Worm (Caenorhabditis elegans) whole organism, L2 larva: ENCODE data around the gene mcm-10.

Experiments used
- C34F6.9 ChIP-seq: fragments of 150-350 bp; optimal IDR thresholded peaks from 2 replicates; lab custom pipeline; 2014; ENCODE audit warnings: missing biosample characterization, missing genetic modification characterization
- F13H6.1 ChIP-seq: sonication (generic microtip); optimal IDR thresholded peaks from 2 replicates; lab custom pipeline; 2016; ENCODE audit warnings: missing genetic modification characterization, missing compliant biosample characterization
- R02D3.7 ChIP-seq: fragments of 150-350 bp; optimal IDR thresholded peaks from 2 replicates; lab custom pipeline; 2014; ENCODE audit warnings: missing biosample characterization, missing genetic modification characterization
- Y55F3AM.14 ChIP-seq: fragments of 200-800 bp; sonication (Bioruptor generic); optimal IDR thresholded peaks from 2 replicates; lab custom pipeline; 2018; ENCODE audit warnings: mild to moderate bottlenecking, missing genetic modification characterization, missing compliant biosample characterization
- ZK546.5 ChIP-seq: sonication (generic microtip); optimal IDR thresholded peaks from 2 replicates; lab custom pipeline; 2017; ENCODE audit warnings: missing biosample characterization, missing genetic modification characterization
- aly-2 ChIP-seq: fragments of 150-350 bp; optimal IDR thresholded peaks from 2 replicates; lab custom pipeline; 2014; ENCODE audit warnings: missing biosample characterization, missing genetic modification characterization
- ama-1 ChIP-seq: fragments of 150-350 bp; optimal IDR thresholded peaks from 2 replicates; lab custom pipeline; 2018; ENCODE audit warnings: inconsistent platforms
- ceh-16 ChIP-seq: fragments of 150-350 bp; optimal IDR thresholded peaks from 2 replicates; lab custom pipeline; 2014; ENCODE audit warnings: missing biosample characterization, missing genetic modification characterization
- ceh-82 ChIP-seq: fragments of 150-350 bp; optimal IDR thresholded peaks from 2 replicates; lab custom pipeline; 2014; ENCODE audit warnings: missing biosample characterization, missing genetic modification characterization
- crh-2 ChIP-seq: sonication (generic microtip); optimal IDR thresholded peaks from 2 replicates; lab custom pipeline; 2017; ENCODE audit warnings: missing biosample characterization, missing genetic modification characterization
- egl-27 ChIP-seq: sonication (generic microtip); optimal IDR thresholded peaks from 3 replicates; lab custom pipeline; 2017; ENCODE audit warnings: missing biosample characterization, missing genetic modification reagents, missing genetic modification characterization
- elt-1 ChIP-seq: fragments of 150-350 bp; optimal IDR thresholded peaks from 2 replicates; lab custom pipeline; 2014; ENCODE audit warnings: missing biosample characterization, missing genetic modification characterization
- elt-3 ChIP-seq: sonication (generic microtip); optimal IDR thresholded peaks from 2 replicates; lab custom pipeline; 2017; ENCODE audit warnings: missing biosample characterization, missing genetic modification characterization
- fos-1 ChIP-seq: fragments of 150-350 bp; optimal IDR thresholded peaks from 2 replicates; lab custom pipeline; 2014; ENCODE audit warnings: missing biosample characterization, missing genetic modification characterization
- gmeb-1 ChIP-seq: fragments of 150-350 bp; optimal IDR thresholded peaks from 2 replicates; lab custom pipeline; 2014; ENCODE audit warnings: missing biosample characterization, missing genetic modification characterization
- lin-11 ChIP-seq: fragments of 150-350 bp; sonication (generic microtip); optimal IDR thresholded peaks from 2 replicates; lab custom pipeline; 2014; ENCODE audit warnings: missing biosample characterization, missing genetic modification characterization, inconsistent platforms, mixed read lengths
- lsy-2 ChIP-seq, 2 experiments: fragments of 150-350 bp in 1 of 2; sonication (generic microtip) in 1 of 2; optimal IDR thresholded peaks; 2 replicates each; lab custom pipeline; 2014 to 2017; ENCODE audit warnings: missing biosample characterization in 2 of 2, missing genetic modification characterization in 2 of 2
- mab-5 ChIP-seq: fragments of 150-350 bp; optimal IDR thresholded peaks from 2 replicates; lab custom pipeline; 2014; ENCODE audit warnings: missing biosample characterization, missing genetic modification characterization
- mbf-1 ChIP-seq: sonication (generic microtip); optimal IDR thresholded peaks from 2 replicates; lab custom pipeline; 2017; ENCODE audit warnings: missing biosample characterization, missing genetic modification characterization
- mdl-1 ChIP-seq, 2 experiments: fragments of 150-350 bp in 1 of 2; sonication (generic microtip) in 1 of 2; optimal IDR thresholded peaks; 2 replicates each; lab custom pipeline; 2017; ENCODE audit warnings: missing biosample characterization in 2 of 2, missing genetic modification characterization in 2 of 2
- nhr-10 ChIP-seq: sonication (generic microtip); optimal IDR thresholded peaks from 2 replicates; lab custom pipeline; 2017; ENCODE audit warnings: missing biosample characterization, missing genetic modification characterization
- nhr-11 ChIP-seq: fragments of 150-350 bp; optimal IDR thresholded peaks from 2 replicates; lab custom pipeline; 2014; ENCODE audit warnings: missing biosample characterization, missing genetic modification characterization
- nhr-12 ChIP-seq: fragments of 150-350 bp; optimal IDR thresholded peaks from 2 replicates; lab custom pipeline; 2014; ENCODE audit warnings: missing biosample characterization, missing genetic modification characterization
- nhr-129 ChIP-seq: fragments of 150-350 bp; optimal IDR thresholded peaks from 2 replicates; lab custom pipeline; 2014; ENCODE audit warnings: missing biosample characterization, missing genetic modification characterization
- nhr-237 ChIP-seq: fragments of 150-350 bp; optimal IDR thresholded peaks from 2 replicates; lab custom pipeline; 2014; ENCODE audit warnings: missing biosample characterization, missing genetic modification characterization
- nhr-25 ChIP-seq: fragments of 150-350 bp; sonication (generic microtip); optimal IDR thresholded peaks from 3 replicates; lab custom pipeline; 2014; ENCODE audit warnings: missing biosample characterization, missing genetic modification characterization
- nhr-6 ChIP-seq: fragments of 150-350 bp; optimal IDR thresholded peaks from 2 replicates; lab custom pipeline; 2014; ENCODE audit warnings: missing biosample characterization, missing genetic modification characterization
- nhr-77 ChIP-seq: fragments of 150-350 bp; optimal IDR thresholded peaks from 2 replicates; lab custom pipeline; 2014; ENCODE audit warnings: missing biosample characterization, missing genetic modification characterization
- peb-1 ChIP-seq: fragments of 150-350 bp; optimal IDR thresholded peaks from 2 replicates; lab custom pipeline; 2014; ENCODE audit warnings: missing biosample characterization, missing genetic modification characterization
- sem-4 ChIP-seq: fragments of 150-350 bp; optimal IDR thresholded peaks from 2 replicates; lab custom pipeline; 2014; ENCODE audit warnings: missing biosample characterization, missing genetic modification reagents, missing genetic modification characterization
- skn-1 ChIP-seq: sonication (generic microtip); optimal IDR thresholded peaks from 2 replicates; lab custom pipeline; 2017; ENCODE audit warnings: missing biosample characterization, missing genetic modification characterization
- sma-9 ChIP-seq, 2 experiments: fragments of 150-350 bp in 1 of 2; sonication (generic microtip) in 1 of 2; optimal IDR thresholded peaks; 2 replicates each; lab custom pipeline; 2014 to 2016; ENCODE audit warnings: missing genetic modification characterization in 2 of 2, mild to moderate bottlenecking in 1 of 2, missing biosample characterization in 1 of 2, missing compliant biosample characterization in 1 of 2, missing genetic modification reagents in 1 of 2, moderate library complexity in 1 of 2
- snpc-4 ChIP-seq: fragments of 150-350 bp; optimal IDR thresholded peaks from 2 replicates; lab custom pipeline; 2014; ENCODE audit warnings: missing biosample characterization, missing genetic modification characterization
- unc-39 ChIP-seq: fragments of 150-350 bp; optimal IDR thresholded peaks from 2 replicates; lab custom pipeline; 2014; ENCODE audit warnings: missing biosample characterization, missing genetic modification characterization
- unc-55 ChIP-seq: fragments of 150-350 bp; sonication (generic microtip); optimal IDR thresholded peaks from 3 replicates; lab custom pipeline; 2014; ENCODE audit warnings: missing biosample characterization, missing genetic modification reagents, missing genetic modification characterization
- unc-62 ChIP-seq: fragments of 150-350 bp; optimal IDR thresholded peaks from 2 replicates; lab custom pipeline; 2014; ENCODE audit warnings: missing biosample characterization, missing genetic modification reagents, missing genetic modification characterization
- zag-1 ChIP-seq: fragments of 150-350 bp; optimal IDR thresholded peaks from 2 replicates; lab custom pipeline; 2014; ENCODE audit warnings: missing biosample characterization, missing genetic modification characterization
- ztf-1 ChIP-seq: fragments of 200-800 bp; sonication (Bioruptor generic); conservative IDR thresholded peaks from 2 replicates; pipeline ENCODE4 v1.3.6; 2022; ENCODE audit warnings: missing genetic modification characterization, missing compliant biosample characterization
- ztf-11 ChIP-seq: sonication (generic microtip); optimal IDR thresholded peaks from 2 replicates; lab custom pipeline; 2017; ENCODE audit warnings: missing biosample characterization, missing genetic modification characterization
- ztf-4 ChIP-seq: fragments of 150-350 bp; optimal IDR thresholded peaks from 2 replicates; lab custom pipeline; 2014; ENCODE audit warnings: missing biosample characterization, missing genetic modification characterization

The mcm-10 gene

DNA sequence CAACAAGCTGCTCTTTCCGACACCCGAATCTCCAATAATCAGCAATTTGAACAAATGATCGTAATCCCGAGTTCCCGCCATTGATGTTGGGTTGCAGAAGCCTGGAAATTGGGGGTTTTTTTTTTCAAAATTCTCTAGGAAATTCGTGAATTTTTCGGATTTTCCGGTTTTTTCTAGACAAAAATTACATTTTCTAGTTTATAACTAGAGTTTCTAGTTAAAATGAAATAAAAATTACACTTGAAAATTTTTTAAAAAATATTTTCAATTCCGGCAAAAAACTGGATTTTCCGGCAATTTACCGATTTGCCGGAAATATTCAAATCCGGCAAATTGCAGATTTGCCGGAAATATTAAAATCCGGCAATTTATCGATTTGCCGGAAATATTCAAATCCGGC lies 5.9 kb upstream of the mcm-10 start, which contains the start of gene rab-35:
rab-35 (minus strand) TSS at position 101 of the 400 bp plus-strand sequence.
- no peak for TF ChIP-seq nhr-6
- TF ChIP-seq Y55F3AM.14 (GFP tag; lab: Kevin White, UChicago): no peak
- no peak for TF ChIP-seq ama-1 (lab: Kevin White, UChicago)
- TF ChIP-seq zag-1 (tag; lab: Kevin White, UChicago): no peak
- TF ChIP-seq mab-5 (tag; lab: Kevin White, UChicago): no peak
- no peak for TF ChIP-seq lin-11 (tag; lab: Kevin White, UChicago)
- no peak for TF ChIP-seq nhr-25 (tag; lab: Kevin White, UChicago)
- no peak for TF ChIP-seq nhr-129
- TF ChIP-seq nhr-11 (tag; lab: Kevin White, UChicago): no peak
- TF ChIP-seq gmeb-1: no peak
- TF ChIP-seq skn-1 (tag; lab: Kevin White, UChicago): no peak
- TF ChIP-seq egl-27 (tag; lab: Kevin White, UChicago): no peak
- no peak for TF ChIP-seq aly-2 (tag; lab: Kevin White, UChicago)
- TF ChIP-seq, all 48 proteins: peak for 0

DNA sequence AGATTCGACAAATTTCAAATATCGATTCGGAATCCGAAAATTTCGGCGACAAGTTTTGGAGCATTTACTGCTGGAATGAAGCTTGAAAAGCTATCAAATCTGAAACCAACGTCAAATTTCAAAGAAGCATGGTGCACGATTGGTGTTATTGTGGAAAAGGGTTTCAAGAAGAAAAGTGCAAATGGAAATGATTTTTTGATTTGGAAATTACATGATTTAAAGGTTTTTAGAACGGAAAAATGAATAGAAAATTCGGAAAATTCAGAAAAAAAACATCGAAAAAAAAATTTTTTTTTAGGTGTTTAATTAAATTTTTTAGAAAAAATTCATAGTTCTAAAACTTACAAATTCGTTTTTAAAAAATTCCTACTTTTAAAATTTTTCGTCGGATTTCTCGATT lies 761 bp downstream of the mcm-10 start, which contains the start of gene teg-1:
teg-1 (minus strand) TSS at position 101 of the 400 bp plus-strand sequence.
- TF ChIP-seq peb-1 (tag; lab: Kevin White, UChicago) (no peak), unc-55 (no peak), ceh-82 (no peak), ceh-16 (tag; lab: Kevin White, UChicago) (no peak)

DNA sequence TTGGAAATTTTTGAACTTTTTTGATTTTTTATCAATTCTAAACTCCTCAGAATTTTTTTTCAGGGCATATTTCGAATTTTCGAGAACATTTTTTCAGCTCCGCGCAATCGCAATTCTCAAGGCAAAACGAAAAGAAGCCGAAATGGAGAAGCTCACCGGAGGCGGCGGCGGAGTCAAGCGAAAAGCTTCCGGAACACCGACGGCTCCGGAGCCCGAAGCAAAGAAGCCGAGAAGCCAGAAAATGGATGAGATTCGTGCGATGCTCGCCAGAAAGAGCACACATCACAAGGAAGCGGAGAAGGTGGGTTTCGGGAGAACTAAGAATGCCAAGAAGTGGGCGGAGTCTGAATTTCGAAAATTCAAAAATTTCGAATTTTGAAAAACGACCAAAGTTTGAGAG lies 6.7 kb downstream of the mcm-10 start:
- no peak for TF ChIP-seq snpc-4 (tag; lab: Kevin White, UChicago)
- TF ChIP-seq C34F6.9 (tag; lab: Kevin White, UChicago): no peak
- TF ChIP-seq nhr-12 (tag; lab: Kevin White, UChicago): no peak
- no peak for TF ChIP-seq F13H6.1
- TF ChIP-seq unc-62 (GFP tag; lab: Kevin White, UChicago): no peak
- no peak for TF ChIP-seq nhr-11 (tag; lab: Kevin White, UChicago)
- TF ChIP-seq fos-1 (tag; lab: Kevin White, UChicago): no peak
- TF ChIP-seq unc-39 (tag; lab: Kevin White, UChicago): no peak

DNA sequence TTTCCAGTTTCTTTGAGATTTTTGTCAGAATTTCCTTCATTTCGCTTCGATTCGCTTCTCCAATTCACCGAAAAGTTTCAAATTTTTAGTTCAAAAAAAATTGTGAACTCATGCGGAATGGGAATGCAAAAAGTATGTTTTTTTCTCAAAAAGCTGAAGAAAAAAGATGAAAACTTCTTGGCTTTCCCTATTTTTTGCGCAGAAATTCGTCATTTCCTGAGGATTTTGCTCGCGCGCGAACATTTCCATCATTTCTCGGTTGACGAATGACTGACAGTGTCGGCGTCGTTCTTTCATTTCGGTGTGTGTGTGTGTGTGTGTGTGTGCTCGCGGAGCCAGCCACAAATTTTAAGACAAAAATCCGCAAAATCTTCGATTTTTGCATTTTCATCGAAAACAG lies 14.9 kb downstream of the mcm-10 start:
- TF ChIP-seq sma-9 (GFP tag; optimal IDR thresholded peaks at IDR 0.05; lab: Kevin White, UChicago): no peak
- no peak for TF ChIP-seq sma-9 (tag; optimal IDR thresholded peaks at IDR 0.05; lab: Kevin White, UChicago)
- TF ChIP-seq unc-55: peak; percentile 70

DNA sequence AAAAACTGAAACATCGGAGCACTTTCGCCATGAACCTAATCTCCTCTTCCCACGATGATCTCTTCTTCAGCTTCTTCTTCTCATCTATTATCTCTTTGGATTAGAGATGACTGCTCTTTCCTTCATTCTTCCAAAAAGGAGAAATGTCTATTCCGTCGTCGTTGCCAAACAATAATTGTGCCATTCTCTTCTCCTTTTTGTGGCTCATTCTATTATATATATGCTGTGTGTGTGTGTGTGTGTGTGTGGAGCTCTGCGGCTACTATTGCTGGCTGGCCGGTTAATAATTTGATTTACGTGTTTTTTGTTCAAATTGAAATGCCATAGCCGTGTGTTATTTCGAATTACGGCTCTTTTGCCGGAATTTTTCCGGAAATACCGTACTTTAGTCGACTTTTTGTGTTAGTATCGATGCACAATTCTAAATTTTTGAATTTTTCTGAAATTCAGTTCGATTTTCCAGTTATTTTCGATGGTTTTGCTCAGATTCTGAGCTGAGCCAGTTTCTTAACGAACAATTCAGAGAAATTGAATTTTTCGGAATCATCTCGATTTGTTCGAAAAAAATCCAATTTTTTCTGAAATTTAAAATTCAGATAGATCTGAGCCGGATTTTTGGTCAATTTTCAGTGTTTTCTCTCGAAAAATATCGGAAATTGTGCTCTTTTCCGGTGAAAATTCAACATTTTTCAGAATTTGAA lies 15.8 kb downstream of the mcm-10 start, which contains the start of gene T28D6.5:
T28D6.5 (plus strand) TSS at position 651 of the 701 bp plus-strand sequence.
- no peak for TF ChIP-seq nhr-77 (tag; lab: Kevin White, UChicago)
- no peak for TF ChIP-seq ceh-16 (tag; lab: Kevin White, UChicago)
- TF ChIP-seq R02D3.7: no peak
- TF ChIP-seq unc-62 (GFP tag; lab: Kevin White, UChicago): no peak
- TF ChIP-seq zag-1 (tag; lab: Kevin White, UChicago): peak; percentile 8
- TF ChIP-seq ztf-11 (tag; lab: Kevin White, UChicago): no peak

DNA sequence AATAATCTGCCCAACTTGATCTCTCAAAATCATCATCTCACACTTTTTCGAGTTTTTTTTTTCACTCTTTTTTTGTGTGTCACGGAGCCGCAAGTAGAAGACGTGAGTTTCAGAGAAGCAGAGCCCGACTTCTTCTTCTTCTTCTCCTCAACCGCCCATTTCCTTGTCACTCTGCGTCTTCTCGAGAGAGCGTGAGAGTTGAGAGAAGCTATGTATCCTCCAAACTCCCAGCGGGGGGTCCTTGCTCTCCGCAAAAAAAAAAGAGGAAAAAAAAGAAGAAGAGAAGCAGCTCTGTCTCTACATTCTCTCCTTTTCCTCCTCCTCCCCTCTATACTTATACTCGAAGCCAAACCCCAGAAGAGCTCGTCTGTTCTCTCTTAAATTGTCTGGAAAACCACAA lies 17.0 kb downstream of the mcm-10 start:
- TF ChIP-seq nhr-129: peak; percentile 53
- TF ChIP-seq nhr-25 (tag; lab: Kevin White, UChicago): no peak
- TF ChIP-seq ztf-1 (GFP tag; lab: Robert Waterston, UW): no peak
- TF ChIP-seq zag-1 (tag; lab: Kevin White, UChicago): peak; percentile 43
- TF ChIP-seq ztf-4: no peak
- no peak for TF ChIP-seq nhr-237 (tag; lab: Kevin White, UChicago)
- peak; percentile 57 for TF ChIP-seq sem-4 (tag; lab: Kevin White, UChicago)
- TF ChIP-seq aly-2 (tag; lab: Kevin White, UChicago): no peak
- no peak for TF ChIP-seq fos-1 (tag; lab: Kevin White, UChicago)
- TF ChIP-seq mdl-1 (tag; optimal IDR thresholded peaks at IDR 0.05; lab: Kevin White, UChicago): peak in 1 of 2 experiments; percentile 6
- TF ChIP-seq mab-5 (tag; lab: Kevin White, UChicago): no peak
- no peak for TF ChIP-seq Y55F3AM.14 (GFP tag; lab: Kevin White, UChicago)
- no peak for TF ChIP-seq mbf-1 (tag; lab: Kevin White, UChicago)
- no peak for TF ChIP-seq ceh-82
- TF ChIP-seq elt-3: no peak
- TF ChIP-seq nhr-10 (tag; lab: Kevin White, UChicago): no peak
- no peak for TF ChIP-seq sma-9 (GFP tag; optimal IDR thresholded peaks at IDR 0.05; lab: Kevin White, UChicago)
- no peak for TF ChIP-seq sma-9 (tag; optimal IDR thresholded peaks at IDR 0.05; lab: Kevin White, UChicago)
- TF ChIP-seq unc-55: peak; percentile 75
- no peak for TF ChIP-seq elt-1 (tag; lab: Kevin White, UChicago)
- no peak for TF ChIP-seq ZK546.5 (tag; lab: Kevin White, UChicago)
- no peak for TF ChIP-seq gmeb-1
- TF ChIP-seq egl-27 (tag; lab: Kevin White, UChicago): no peak
- TF ChIP-seq crh-2 (tag; lab: Kevin White, UChicago): peak; percentile 18
- TF ChIP-seq C34F6.9 (tag; lab: Kevin White, UChicago): peak; percentile 66
- TF ChIP-seq F13H6.1: peak; percentile 23
- peak in 1 of 2 experiments; percentile 53 for TF ChIP-seq lsy-2 (tag; optimal IDR thresholded peaks at IDR 0.05; lab: Kevin White, UChicago)
- no peak for TF ChIP-seq snpc-4 (tag; lab: Kevin White, UChicago)
